Fruit fly (Drosophila melanogaster): Measurements from ENCODE around the gene CG12948.

Gene CG12948

dm6 chr3R:9777941-9778360 lies 30.4 kb upstream of the CG12948 start, which contains the start of gene RpS29 (continued):
- TF ChIP-seq CG32006 (GFP tag; optimal IDR thresholded peaks at IDR 0.05) (no peak), Hr4 (GFP tag; optimal IDR thresholded peaks at IDR 0.05) (peak; percentile 22), CG10631 (GFP tag; optimal IDR thresholded peaks at IDR 0.05) (peak; percentile 36), lz (GFP tag; optimal IDR thresholded peaks at IDR 0.05) (peak; percentile 70), CG6808 (GFP tag; optimal IDR thresholded peaks at IDR 0.05) (peak; percentile 42), fd59A (GFP tag; optimal IDR thresholded peaks at IDR 0.05) (no peak), achi (GFP tag; optimal IDR thresholded peaks at IDR 0.05) (peak; percentile 29), CG31627 (GFP tag; optimal IDR thresholded peaks at IDR 0.05) (peak; percentile 76), Eip78C (GFP tag) (peak; percentile 79), esn (GFP tag; optimal IDR thresholded peaks at IDR 0.05) (peak; percentile 77), CG15336 (GFP tag; IDR thresholded peaks at IDR 0.05) (no peak), Ets96B (tag; optimal IDR thresholded peaks at IDR 0.05) (no peak), acj6 (GFP tag; optimal IDR thresholded peaks at IDR 0.05) (peak; percentile 55), Hr39 (GFP tag; optimal IDR thresholded peaks at IDR 0.05) (peak; percentile 65), fkh (GFP tag; optimal IDR thresholded peaks at IDR 0.05) (no peak), Sox14 (GFP tag; optimal IDR thresholded peaks at IDR 0.05) (peak; percentile 62), CG8319 (GFP tag; optimal IDR thresholded peaks at IDR 0.05) (no peak), CG9139 (GFP tag; optimal IDR thresholded peaks at IDR 0.05) (peak; percentile 34), Sox15 (GFP tag; optimal IDR thresholded peaks at IDR 0.05) (peak; percentile 33), net (GFP tag; optimal IDR thresholded peaks at IDR 0.05) (peak; percentile 34), topi (GFP tag; optimal IDR thresholded peaks at IDR 0.05) (peak; percentile 76), Sox102F (GFP tag; optimal IDR thresholded peaks at IDR 0.05) (peak; percentile 50)

DNA sequence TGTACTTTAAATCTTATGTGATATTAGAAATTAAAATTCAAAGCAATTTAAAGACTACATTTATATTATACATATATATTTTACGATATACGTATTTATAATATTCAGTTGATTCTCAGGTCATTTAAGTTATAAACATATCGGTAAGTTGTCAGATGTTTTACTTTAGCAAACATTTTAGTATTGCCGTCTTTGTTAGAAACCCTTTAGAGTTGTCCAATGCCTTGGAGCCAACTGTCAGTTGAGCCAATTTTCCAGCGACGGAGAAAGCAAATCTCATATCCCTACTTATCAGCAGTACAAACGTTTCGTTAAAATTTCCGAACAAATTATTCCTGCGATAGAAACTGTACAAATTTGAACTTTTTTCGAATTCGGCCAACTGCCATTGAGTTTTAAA lies 27.3 kb upstream of the CG12948 start, which contains the start of gene topi:
Gene topi (plus strand): TSS at position 301 of the 400 bp plus-strand sequence.
- no peak for TF ChIP-seq CG6163 (GFP tag; IDR thresholded peaks at IDR 0.05)
- TF ChIP-seq CG3919 (GFP tag; optimal IDR thresholded peaks at IDR 0.05), result no peak
- TF ChIP-seq topi (GFP tag; optimal IDR thresholded peaks at IDR 0.05), result no peak
- no peak for TF ChIP-seq lz (GFP tag; optimal IDR thresholded peaks at IDR 0.05)
- TF ChIP-seq Eip93F (GFP tag; optimal IDR thresholded peaks at IDR 0.05), result no peak
- no peak for TF ChIP-seq achi (GFP tag; optimal IDR thresholded peaks at IDR 0.05)
- TF ChIP-seq CG10669 (GFP tag; optimal IDR thresholded peaks at IDR 0.05), result no peak
- no peak for TF ChIP-seq Hr4 (GFP tag; optimal IDR thresholded peaks at IDR 0.05)
- no peak for TF ChIP-seq CG11294 (GFP tag; IDR thresholded peaks at IDR 0.05)
- no peak for TF ChIP-seq Eip78C (GFP tag)
- TF ChIP-seq net (GFP tag; optimal IDR thresholded peaks at IDR 0.05), result no peak
- TF ChIP-seq CG9139 (GFP tag; optimal IDR thresholded peaks at IDR 0.05), result no peak
- TF ChIP-seq cyc (GFP tag; optimal IDR thresholded peaks at IDR 0.05), result no peak
- no peak for TF ChIP-seq salr (GFP tag; optimal IDR thresholded peaks at IDR 0.05)
- no peak for TF ChIP-seq Met (GFP tag; optimal IDR thresholded peaks at IDR 0.05)
- no peak for TF ChIP-seq Blimp-1 (GFP tag; optimal IDR thresholded peaks at IDR 0.05)

- TF ChIP-seq CG16779 (tag; optimal IDR thresholded peaks at IDR 0.05), result peak; percentile 12
- TF ChIP-seq CG6854 (GFP tag; optimal IDR thresholded peaks at IDR 0.05), result no peak
- no peak for TF ChIP-seq cyc (GFP tag; optimal IDR thresholded peaks at IDR 0.05)
- peak; percentile 72 for TF ChIP-seq svp (GFP tag)
- TF ChIP-seq ss (GFP tag; optimal IDR thresholded peaks at IDR 0.05), result peak in 1 of 2 experiments; percentile 8
- TF ChIP-seq spab (GFP tag; optimal IDR thresholded peaks at IDR 0.05), result no peak
- peak; percentile 88 for TF ChIP-seq vri (GFP tag; optimal IDR thresholded peaks at IDR 0.05)
- no peak for TF ChIP-seq CG7368 (GFP tag; optimal IDR thresholded peaks at IDR 0.05)
- peak; percentile 13 for TF ChIP-seq topi (GFP tag; optimal IDR thresholded peaks at IDR 0.05)
- no peak for TF ChIP-seq CG11762 (GFP tag; optimal IDR thresholded peaks at IDR 0.05; ENCODE audit: insufficient read depth)
- TF ChIP-seq acj6 (GFP tag; optimal IDR thresholded peaks at IDR 0.05), result no peak
- TF ChIP-seq salr (GFP tag; optimal IDR thresholded peaks at IDR 0.05), result no peak
- no peak for TF ChIP-seq fd59A (GFP tag; optimal IDR thresholded peaks at IDR 0.05)
- TF ChIP-seq Hr39 (GFP tag; optimal IDR thresholded peaks at IDR 0.05), result no peak
- TF ChIP-seq Ets96B (tag; optimal IDR thresholded peaks at IDR 0.05), result no peak
- TF ChIP-seq Eip78C (GFP tag), result peak; percentile 26
- TF ChIP-seq CG6276 (GFP tag; optimal IDR thresholded peaks at IDR 0.05), result no peak
- TF ChIP-seq Eip93F (GFP tag; optimal IDR thresholded peaks at IDR 0.05), result no peak
- no peak for TF ChIP-seq CG8119 (GFP tag; IDR thresholded peaks at IDR 0.05)
Measured at dm6 chr3R:9774147-9774546, 26.6 kb upstream of the CG12948 start, which contains the start of gene Whamy. Gene Whamy, minus strand, starts transcription at chr3R:9774419.

All from whole organism, prepupa.